Worm (Caenorhabditis elegans) whole organism, L1 larva: Measurements from ENCODE around the gene lin-39.

Source experiments
- C04F5.9 ChIP-seq: sonication (generic microtip); optimal IDR thresholded peaks from 2 replicates; lab custom pipeline; 2016; ENCODE audit warnings: missing genetic modification characterization, missing compliant biosample characterization
- C34B4.2 ChIP-seq: sonication (generic microtip); optimal IDR thresholded peaks from 2 replicates; lab custom pipeline; 2017; ENCODE audit warnings: mild to moderate bottlenecking, missing genetic modification characterization, missing compliant biosample characterization
- F16B12.6 ChIP-seq: fragments of 150-350 bp; optimal IDR thresholded peaks from 2 replicates; lab custom pipeline; 2014; ENCODE audit warnings: missing biosample characterization, missing genetic modification characterization
- alr-1 ChIP-seq: fragments of 200-800 bp; sonication (Bioruptor generic); optimal IDR thresholded peaks from 2 replicates; lab custom pipeline; 2018; ENCODE audit warnings: borderline replicate concordance, mild to moderate bottlenecking, missing genetic modification characterization, missing compliant biosample characterization
- ceh-8 ChIP-seq: fragments of 200-800 bp; sonication (Bioruptor generic); optimal IDR thresholded peaks from 2 replicates; lab custom pipeline; 2018; ENCODE audit warnings: mild to moderate bottlenecking, missing genetic modification characterization, moderate library complexity, missing compliant biosample characterization
- ceh-82 ChIP-seq, 3 experiments: fragments of 150-350 bp in 1 of 3; sonication (generic microtip) in 2 of 3; optimal IDR thresholded peaks; 2 replicates each; lab custom pipeline; 2014 to 2017; ENCODE audit warnings: missing biosample characterization in 3 of 3, missing genetic modification characterization in 3 of 3
- ceh-90 ChIP-seq: sonication (generic microtip); optimal IDR thresholded peaks from 2 replicates; lab custom pipeline; 2016; ENCODE audit warnings: missing genetic modification characterization, missing compliant biosample characterization
- ces-1 ChIP-seq: fragments of 150-350 bp; optimal IDR thresholded peaks from 2 replicates; lab custom pipeline; 2014; ENCODE audit warnings: missing biosample characterization, missing genetic modification reagents, missing genetic modification characterization
- dpl-1 ChIP-seq, 3 experiments: fragments of 150-350 bp in 2 of 3; sonication (generic microtip) in 1 of 3; optimal IDR thresholded peaks; 2 replicates each; lab custom pipeline; 2014 to 2017; ENCODE audit warnings: missing biosample characterization in 3 of 3, missing genetic modification characterization in 3 of 3, missing genetic modification reagents in 3 of 3
- dsc-1 ChIP-seq: sonication (generic microtip); optimal IDR thresholded peaks from 2 replicates; lab custom pipeline; 2016; ENCODE audit warnings: mild to moderate bottlenecking, missing genetic modification characterization, missing compliant biosample characterization
- efl-1 ChIP-seq, 4 experiments: fragments of 150-350 bp; optimal IDR thresholded peaks in 3 of 4; peaks in 1 of 4; 1 replicate in 1 of 4; 2 replicates in 3 of 4; lab custom pipeline; 2014; ENCODE audit warnings: missing biosample characterization in 2 of 4, missing genetic modification characterization in 2 of 4, missing genetic modification reagents in 2 of 4
- egl-13 ChIP-seq: sonication (generic microtip); optimal IDR thresholded peaks from 2 replicates; lab custom pipeline; 2016; ENCODE audit warnings: missing genotype, missing genetic modification reagents, missing genetic modification characterization, missing compliant biosample characterization
- egl-27 ChIP-seq, 2 experiments: fragments of 150-350 bp in 1 of 2; sonication (generic microtip); optimal IDR thresholded peaks; 3 replicates each; lab custom pipeline; 2017 to 2018; ENCODE audit warnings: missing biosample characterization in 2 of 2, missing genetic modification characterization in 2 of 2, missing genetic modification reagents in 2 of 2
- ets-5 ChIP-seq: fragments of 200-800 bp; sonication (Bioruptor generic); IDR thresholded peaks from 2 replicates; pipeline ENCODE4 v1.3.6; 2022; ENCODE audit warnings: missing genetic modification characterization, missing compliant biosample characterization
- fkh-10 ChIP-seq: sonication (generic microtip); optimal IDR thresholded peaks from 2 replicates; lab custom pipeline; 2017; ENCODE audit warnings: missing biosample characterization, missing genetic modification reagents, missing genetic modification characterization
- fkh-4 ChIP-seq: sonication (generic microtip); optimal IDR thresholded peaks from 2 replicates; lab custom pipeline; 2016; ENCODE audit warnings: missing compliant biosample characterization, missing genetic modification characterization, borderline replicate concordance
- fkh-8 ChIP-seq: sonication (generic microtip); optimal IDR thresholded peaks from 2 replicates; lab custom pipeline; 2016; ENCODE audit warnings: mild to moderate bottlenecking, missing genetic modification characterization, missing compliant biosample characterization
- hlh-4 ChIP-seq: sonication (generic microtip); optimal IDR thresholded peaks from 2 replicates; lab custom pipeline; 2016; ENCODE audit warnings: mild to moderate bottlenecking, missing genetic modification characterization, missing compliant biosample characterization
- hpl-2 ChIP-seq: fragments of 150-350 bp; optimal IDR thresholded peaks from 2 replicates; lab custom pipeline; 2014; ENCODE audit warnings: missing biosample characterization, missing genetic modification reagents, missing genetic modification characterization
- lin-14 ChIP-seq: fragments of 200-800 bp; sonication (Bioruptor generic); optimal IDR thresholded peaks from 2 replicates; lab custom pipeline; 2018; ENCODE audit warnings: mild to moderate bottlenecking, missing genetic modification characterization, moderate library complexity, missing compliant biosample characterization
- lin-35 ChIP-seq, 2 experiments: fragments of 150-350 bp; optimal IDR thresholded peaks; 2 replicates each; lab custom pipeline; 2014; ENCODE audit warnings: missing biosample characterization in 2 of 2, missing genetic modification characterization in 2 of 2, missing genetic modification reagents in 2 of 2
- lir-3 ChIP-seq: sonication (generic microtip); optimal IDR thresholded peaks from 2 replicates; lab custom pipeline; 2016; ENCODE audit warnings: mild to moderate bottlenecking, missing genetic modification characterization, moderate library complexity, missing compliant biosample characterization; ENCODE audit not compliant: poor library complexity
- lsy-2 ChIP-seq, 2 experiments: fragments of 150-350 bp; optimal IDR thresholded peaks; 2 replicates each; lab custom pipeline; 2014; ENCODE audit warnings: missing biosample characterization in 2 of 2, missing genetic modification characterization in 2 of 2
- mab-9 ChIP-seq: fragments of 200-800 bp; sonication (Bioruptor generic); IDR thresholded peaks from 2 replicates; pipeline ENCODE4 v1.3.6; 2022; ENCODE audit warnings: missing genetic modification reagents, missing genetic modification characterization, missing compliant biosample characterization
- nhr-12 ChIP-seq: sonication (generic microtip); optimal IDR thresholded peaks from 2 replicates; lab custom pipeline; 2017; ENCODE audit warnings: missing biosample characterization, missing genetic modification characterization
- nhr-19 ChIP-seq: fragments of 200-800 bp; sonication (Bioruptor generic); conservative IDR thresholded peaks from 2 replicates; pipeline ENCODE4 v1.3.6; 2022; ENCODE audit warnings: missing genetic modification characterization, missing compliant biosample characterization
- nhr-20 ChIP-seq: sonication (generic microtip); optimal IDR thresholded peaks from 2 replicates; lab custom pipeline; 2016; ENCODE audit warnings: mild to moderate bottlenecking, missing genetic modification characterization, missing compliant biosample characterization
- nhr-237 ChIP-seq: fragments of 150-350 bp; optimal IDR thresholded peaks from 2 replicates; lab custom pipeline; 2014; ENCODE audit warnings: missing biosample characterization, missing genetic modification characterization
- nhr-47 ChIP-seq: sonication (generic microtip); optimal IDR thresholded peaks from 2 replicates; lab custom pipeline; 2016; ENCODE audit warnings: mild to moderate bottlenecking, missing genetic modification characterization, moderate library complexity, missing compliant biosample characterization
- nhr-71 ChIP-seq: sonication (generic microtip); optimal IDR thresholded peaks from 2 replicates; lab custom pipeline; 2016; ENCODE audit warnings: mild to moderate bottlenecking, missing genetic modification characterization, moderate library complexity, missing compliant biosample characterization
- nhr-76 ChIP-seq: sonication (generic microtip); optimal IDR thresholded peaks from 2 replicates; lab custom pipeline; 2017; ENCODE audit warnings: missing biosample characterization, missing genetic modification characterization
- nhr-84 ChIP-seq: sonication (generic microtip); optimal IDR thresholded peaks from 2 replicates; lab custom pipeline; 2017; ENCODE audit warnings: missing biosample characterization, missing genetic modification characterization
- nhr-85 ChIP-seq: sonication (generic microtip); peaks from one replicate; lab custom pipeline; 2016; ENCODE audit warnings: missing genetic modification characterization, inconsistent platforms, missing compliant biosample characterization
- pag-3 ChIP-seq: sonication (generic microtip); optimal IDR thresholded peaks from 2 replicates; lab custom pipeline; 2017; ENCODE audit warnings: missing genetic modification characterization, mild to moderate bottlenecking, missing compliant biosample characterization, antibody characterized with exemption, borderline replicate concordance; ENCODE audit not compliant: insufficient read depth
- pqm-1 ChIP-seq: sonication (generic microtip); optimal IDR thresholded peaks from 3 replicates; lab custom pipeline; 2017; ENCODE audit warnings: missing biosample characterization, missing genetic modification characterization
- rnt-1 ChIP-seq: sonication (generic microtip); optimal IDR thresholded peaks from 2 replicates; lab custom pipeline; 2016; ENCODE audit warnings: mild to moderate bottlenecking, missing genetic modification characterization, moderate library complexity, missing compliant biosample characterization
- skn-1 ChIP-seq: fragments of 150-350 bp; optimal IDR thresholded peaks from 2 replicates; lab custom pipeline; 2014; ENCODE audit warnings: missing biosample characterization, missing genetic modification characterization
- snpc-4 ChIP-seq: fragments of 150-350 bp; optimal IDR thresholded peaks from 2 replicates; lab custom pipeline; 2014; ENCODE audit warnings: missing biosample characterization, missing genetic modification characterization
- sptf-1 ChIP-seq: fragments of 150-350 bp; optimal IDR thresholded peaks from 2 replicates; lab custom pipeline; 2014; ENCODE audit warnings: missing biosample characterization, missing genetic modification characterization
- sup-37 ChIP-seq: fragments of 200-800 bp; sonication (Bioruptor generic); optimal IDR thresholded peaks from 2 replicates; lab custom pipeline; 2018; ENCODE audit warnings: mild to moderate bottlenecking, missing genetic modification characterization, missing compliant biosample characterization
- tlp-1 ChIP-seq: fragments of 150-350 bp; optimal IDR thresholded peaks from 2 replicates; lab custom pipeline; 2014; ENCODE audit warnings: missing biosample characterization, missing genetic modification characterization
- unc-130 ChIP-seq: fragments of 150-350 bp; optimal IDR thresholded peaks from 2 replicates; lab custom pipeline; 2017; ENCODE audit warnings: missing biosample characterization, missing genetic modification characterization, inconsistent platforms
- unc-62 ChIP-seq: fragments of 150-350 bp; optimal IDR thresholded peaks from 2 replicates; lab custom pipeline; 2014; ENCODE audit warnings: missing biosample characterization, missing genetic modification reagents, missing genetic modification characterization
- unc-86 ChIP-seq: sonication (generic microtip); optimal IDR thresholded peaks from 2 replicates; lab custom pipeline; 2016; ENCODE audit warnings: missing genetic modification characterization, missing compliant biosample characterization
- unc-98 ChIP-seq: fragments of 200-800 bp; sonication (Bioruptor generic); IDR thresholded peaks from 2 replicates; pipeline ENCODE4 v1.3.6; 2022; ENCODE audit warnings: missing genetic modification characterization, missing compliant biosample characterization
- vab-15 ChIP-seq: sonication (generic microtip); optimal IDR thresholded peaks from 2 replicates; lab custom pipeline; 2017; ENCODE audit warnings: missing genotype, mild to moderate bottlenecking, missing genetic modification characterization, missing compliant biosample characterization
- zip-4 ChIP-seq: fragments of 200-800 bp; sonication (Bioruptor generic); optimal IDR thresholded peaks from 2 replicates; lab custom pipeline; 2018; ENCODE audit warnings: mild to moderate bottlenecking, missing genetic modification characterization, moderate library complexity, missing compliant biosample characterization
- ztf-4 ChIP-seq: fragments of 150-350 bp; optimal IDR thresholded peaks from 2 replicates; lab custom pipeline; 2014; ENCODE audit warnings: missing biosample characterization, missing genetic modification characterization

Gene lin-39

DNA sequence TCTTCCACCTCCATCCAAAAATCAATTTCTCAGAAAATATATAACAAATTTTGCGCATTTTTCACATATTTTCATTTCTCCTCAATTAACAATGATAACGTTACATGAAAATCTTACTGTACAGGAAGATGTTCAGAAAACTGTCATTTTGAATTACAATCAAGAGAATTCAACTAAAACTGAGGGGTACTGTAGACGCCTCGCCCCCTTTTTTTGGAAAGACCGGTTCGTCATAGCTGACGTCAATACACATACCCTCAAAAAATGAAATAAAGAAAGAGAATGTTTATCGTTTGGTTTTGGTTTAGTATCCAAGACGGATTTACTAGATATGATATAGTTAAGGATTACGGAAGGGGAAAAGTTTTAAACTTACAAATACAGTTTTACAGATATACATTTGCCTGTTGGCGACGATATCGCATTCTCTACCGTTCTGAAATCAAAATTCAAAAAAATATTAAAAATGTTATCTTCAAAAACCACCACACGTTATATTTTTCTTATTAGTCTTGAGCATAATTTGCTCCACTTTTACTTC, 21.6 kb upstream of the lin-39 start (continued):
- TF ChIP-seq lin-35 (GFP tag; optimal IDR thresholded peaks at IDR 0.05; lab: Kevin White, UChicago) (peak in 1 of 2 experiments; percentile 17), skn-1 (no peak), ets-5 (GFP tag; lab: Robert Waterston, UW) (no peak), unc-130 (no peak), lsy-2 (tag; optimal IDR thresholded peaks at IDR 0.05; lab: Kevin White, UChicago) (peak; percentile 22 to 67), sup-37 (GFP tag; lab: Kevin White, UChicago) (no peak), nhr-85 (peak; percentile 65), nhr-12 (tag; lab: Kevin White, UChicago) (no peak), nhr-71 (peak; percentile 16), nhr-20 (tag; lab: Kevin White, UChicago) (peak; percentile 17), ztf-4 (no peak)

DNA sequence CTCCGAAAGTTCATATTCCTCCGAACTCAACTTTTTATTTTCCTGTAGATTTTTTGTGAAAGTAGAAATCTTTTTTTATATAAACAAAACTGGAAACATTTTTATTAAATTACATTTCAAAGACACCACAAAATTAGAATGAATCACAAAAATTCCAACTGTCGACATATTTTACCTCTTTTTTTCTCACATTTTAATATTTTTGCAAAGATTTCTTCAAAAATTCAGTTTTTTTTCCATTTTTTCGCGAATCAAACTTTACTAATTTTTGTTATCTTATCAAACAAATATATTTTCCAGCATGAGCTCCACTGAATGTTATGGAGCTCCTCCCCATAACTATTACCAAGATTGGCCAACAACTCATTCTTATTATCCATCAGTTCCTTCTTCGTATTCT, 18.9 kb upstream of the lin-39 start, which contains the start of gene ceh-13:
Gene ceh-13 (plus strand): TSS at position 301 of the 400 bp plus-strand sequence.
- TF ChIP-seq mab-9, result no peak
- no peak for TF ChIP-seq zip-4 (GFP tag; lab: Kevin White, UChicago)
- no peak for TF ChIP-seq unc-86
- TF ChIP-seq egl-13 (tag; lab: Kevin White, UChicago), result no peak
- TF ChIP-seq nhr-237 (tag; lab: Kevin White, UChicago), result no peak

DNA sequence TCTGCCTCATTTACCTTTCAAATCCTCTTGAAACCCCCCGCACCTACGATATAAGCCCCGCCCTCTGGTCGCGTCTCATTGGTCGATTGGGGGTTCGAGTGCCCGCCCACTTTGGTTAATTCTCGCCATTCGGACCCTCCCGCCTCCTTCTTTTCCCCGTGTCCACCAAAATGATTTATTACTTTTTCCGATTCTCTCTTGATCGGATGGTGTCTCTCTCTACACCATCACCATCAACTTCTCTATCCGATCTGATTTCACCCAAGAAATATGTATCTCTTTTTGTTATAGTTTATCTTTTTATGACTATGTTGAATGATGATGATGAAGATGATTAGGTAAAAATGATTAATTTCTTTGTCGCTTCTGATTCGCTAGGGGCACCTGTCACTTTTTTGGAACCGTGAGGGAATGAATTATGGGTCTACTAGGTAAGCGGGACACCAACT, 18.3 kb upstream of the lin-39 start:
- no peak for TF ChIP-seq ces-1 (GFP tag; lab: Kevin White, UChicago)
- TF ChIP-seq lin-14 (GFP tag; lab: Kevin White, UChicago), result peak; percentile 60
- no peak for TF ChIP-seq ceh-8 (GFP tag; lab: Kevin White, UChicago)
- no peak for TF ChIP-seq nhr-47 (tag; lab: Kevin White, UChicago)
- TF ChIP-seq unc-86, result no peak
- TF ChIP-seq rnt-1 (tag; lab: Kevin White, UChicago), result peak; percentile 53
- TF ChIP-seq egl-27 (tag; optimal IDR thresholded peaks at IDR 0.05; lab: Kevin White, UChicago), result no peak
- no peak for TF ChIP-seq vab-15 (tag; lab: Kevin White, UChicago)
- TF ChIP-seq nhr-19, result peak; percentile 32
- no peak for TF ChIP-seq unc-98 (GFP tag; lab: Robert Waterston, UW)
- TF ChIP-seq nhr-84 (tag; lab: Kevin White, UChicago), result no peak
- TF ChIP-seq C04F5.9 (tag; lab: Kevin White, UChicago), result no peak
- TF ChIP-seq pqm-1 (tag; lab: Kevin White, UChicago), result no peak
- TF ChIP-seq fkh-8 (tag; lab: Kevin White, UChicago), result no peak
- no peak for TF ChIP-seq F16B12.6 (tag; lab: Kevin White, UChicago)
- no peak for TF ChIP-seq lir-3
- TF ChIP-seq ceh-82 (tag; optimal IDR thresholded peaks at IDR 0.05; lab: Kevin White, UChicago), result no peak
- TF ChIP-seq sptf-1 (tag; lab: Kevin White, UChicago), result no peak
- TF ChIP-seq nhr-76 (tag; lab: Kevin White, UChicago), result no peak
- TF ChIP-seq hpl-2 (GFP tag; lab: Kevin White, UChicago), result no peak
- no peak for TF ChIP-seq dsc-1
- no peak for TF ChIP-seq egl-13 (tag; lab: Kevin White, UChicago)
- no peak for TF ChIP-seq pag-3 (tag; lab: Kevin White, UChicago)
- no peak for TF ChIP-seq efl-1 (optimal IDR thresholded peaks at IDR 0.05; lab: Kevin White, UChicago)
- TF ChIP-seq efl-1 (GFP tag; optimal IDR thresholded peaks at IDR 0.05 in 1 of 2; lab: Kevin White, UChicago), result no peak
- TF ChIP-seq nhr-12 (tag; lab: Kevin White, UChicago), result no peak
- no peak for TF ChIP-seq fkh-10 (GFP tag; lab: Kevin White, UChicago)
- TF ChIP-seq unc-62, result no peak
- TF ChIP-seq snpc-4 (tag; lab: Kevin White, UChicago), result no peak
- TF ChIP-seq zip-4 (GFP tag; lab: Kevin White, UChicago), result no peak
- no peak for TF ChIP-seq alr-1 (tag; lab: Kevin White, UChicago)
- TF ChIP-seq lin-35 (GFP tag; optimal IDR thresholded peaks at IDR 0.05; lab: Kevin White, UChicago), result no peak
- no peak for TF ChIP-seq hlh-4
- TF ChIP-seq nhr-71, result peak; percentile 56
- TF ChIP-seq tlp-1 (tag; lab: Kevin White, UChicago), result no peak
- TF ChIP-seq fkh-4 (tag; lab: Kevin White, UChicago), result no peak
- TF ChIP-seq ceh-90, result no peak
- no peak for TF ChIP-seq C34B4.2 (tag; lab: Kevin White, UChicago)
- no peak for TF ChIP-seq dpl-1 (GFP tag; optimal IDR thresholded peaks at IDR 0.05; lab: Kevin White, UChicago)
